Fruit fly (Drosophila melanogaster): ENCODE data around the gene CG15576.

CG15576 gene

dm6 chrX:4262661-4263060, 10.1 kb upstream of the CG15576 start (continued):
- TF ChIP-seq CG18619 (GFP tag; optimal IDR thresholded peaks at IDR 0.05): peak; percentile 30
- peak; percentile 49; the same call in 1 of the 2 replicates for TF ChIP-seq H2.0 (GFP tag; IDR thresholded peaks at IDR 0.05)

dm6 chrX:4248077-4248476, 4.5 kb downstream of the CG15576 start, which contains the start of gene CG43135:
TSS of gene CG43135 (plus strand) at chrX:4248377.
- no peak for TF ChIP-seq CG3281 (GFP tag; optimal IDR thresholded peaks at IDR 0.05)

dm6 chrX:4247013-4247412, 5.6 kb downstream of the CG15576 start, which contains the start of gene CG43134:
TSS of gene CG43134 (plus strand) at chrX:4247313.
- TF ChIP-seq Opbp (GFP tag; IDR thresholded peaks at IDR 0.05; ENCODE audit: partially characterized antibody): no peak
- no peak for TF ChIP-seq Dip2 (GFP tag; IDR thresholded peaks at IDR 0.05)
- no peak for TF ChIP-seq ro (GFP tag; IDR thresholded peaks at IDR 0.05)
- no peak for TF ChIP-seq ssp (GFP tag; IDR thresholded peaks at IDR 0.05)
- TF ChIP-seq fd96Cb (tag; optimal IDR thresholded peaks at IDR 0.05): no peak
- TF ChIP-seq sna (GFP tag; IDR thresholded peaks at IDR 0.05; ENCODE audit: partially characterized antibody): no peak
- TF ChIP-seq pros (GFP tag; optimal IDR thresholded peaks at IDR 0.05): no peak
- TF ChIP-seq tin (GFP tag; optimal IDR thresholded peaks at IDR 0.05): no peak
- TF ChIP-seq CG42726 (GFP tag; IDR thresholded peaks at IDR 0.05; ENCODE audit: partially characterized antibody): no peak
- TF ChIP-seq insv (GFP tag; optimal IDR thresholded peaks at IDR 0.05): no peak

- TF ChIP-seq bbx (GFP tag; IDR thresholded peaks at IDR 0.05; ENCODE audit: partially characterized antibody): no peak
- TF ChIP-seq vnd (GFP tag; IDR thresholded peaks at IDR 0.05; ENCODE audit: partially characterized antibody): no peak
- TF ChIP-seq CG15073 (GFP tag; optimal IDR thresholded peaks at IDR 0.05): no peak
- no peak for TF ChIP-seq CG1529 (GFP tag; optimal IDR thresholded peaks at IDR 0.05)
- no peak for TF ChIP-seq Lhr (GFP tag; optimal IDR thresholded peaks at IDR 0.05)
- TF ChIP-seq CG7271 (tag; optimal IDR thresholded peaks at IDR 0.05): no peak
- no peak for TF ChIP-seq CG5180 (GFP tag; optimal IDR thresholded peaks at IDR 0.05)
- no peak for TF ChIP-seq Ets65A (GFP tag)
- no peak for TF ChIP-seq CG12104 (GFP tag; optimal IDR thresholded peaks at IDR 0.05)
- no peak for TF ChIP-seq so (GFP tag; IDR thresholded peaks at IDR 0.05)
- no peak for TF ChIP-seq CG7372 (GFP tag; IDR thresholded peaks at IDR 0.05)
- TF ChIP-seq Sin3A (optimal IDR thresholded peaks at IDR 0.05): no peak
- TF ChIP-seq yki (optimal IDR thresholded peaks at IDR 0.05): no peak
- no peak for TF ChIP-seq pum (GFP tag; optimal IDR thresholded peaks at IDR 0.05)
- TF ChIP-seq Trl (optimal IDR thresholded peaks at IDR 0.05): no peak
- TF ChIP-seq Trl (GFP tag; optimal IDR thresholded peaks at IDR 0.05): no peak
- no peak for TF ChIP-seq CG11085 (GFP tag; IDR thresholded peaks at IDR 0.05)
- TF ChIP-seq usp (GFP tag; optimal IDR thresholded peaks at IDR 0.05): no peak
- no peak for TF ChIP-seq Antp (GFP tag; optimal IDR thresholded peaks at IDR 0.05)
- no peak for TF ChIP-seq CG5245 (GFP tag; optimal IDR thresholded peaks at IDR 0.05)
These were observed 6.6 kb downstream of the CG15576 start, which contains the start of gene Muc4B for dm6 chrX:4246039-4246438. TSS of gene Muc4B (minus strand) at chrX:4246139.

dm6 chrX:4242726-4243125, 9.9 kb downstream of the CG15576 start, which contains the start of gene Femcoat:
TSS of gene Femcoat (minus strand) at chrX:4242826.
- TF ChIP-seq Poxn (GFP tag; IDR thresholded peaks at IDR 0.05) (no peak), Ets65A (GFP tag) (peak; percentile 71), crol (GFP tag; IDR thresholded peaks at IDR 0.05) (no peak), CG10431 (GFP tag; optimal IDR thresholded peaks at IDR 0.05) (no peak), Dad (GFP tag; optimal IDR thresholded peaks at IDR 0.05) (no peak), HmgD (GFP tag; optimal IDR thresholded peaks at IDR 0.05) (no peak)
